Worm (Caenorhabditis elegans) whole organism, midembryonic: Measurements from ENCODE around the gene F30H5.5.

Source experiments
- T22C8.4 ChIP-seq: fragments of 200-800 bp; sonication (Bioruptor generic); IDR thresholded peaks from 2 replicates; pipeline ENCODE4 v1.3.6; 2022; ENCODE audit warnings: missing genetic modification characterization, missing compliant biosample characterization
- med-1 ChIP-seq: sonication (generic microtip); optimal IDR thresholded peaks from 2 replicates; lab custom pipeline; 2017; ENCODE audit warnings: missing genetic modification characterization, mild to moderate bottlenecking, missing compliant biosample characterization, antibody characterized with exemption, missing genetic modification reagents; ENCODE audit not compliant: insufficient read depth
- ztf-29 ChIP-seq: fragments of 200-800 bp; sonication (Bioruptor generic); IDR thresholded peaks from 2 replicates; pipeline ENCODE4 v1.3.6; 2022; ENCODE audit warnings: missing genetic modification reagents, missing genetic modification characterization, missing compliant biosample characterization

ce11 chrIII:532152-532551, 43.6 kb downstream of the F30H5.5 start:
- TF ChIP-seq T22C8.4 (GFP tag; lab: Robert Waterston, UW): no peak
- TF ChIP-seq med-1: no peak
- no peak for TF ChIP-seq ztf-29 (GFP tag; lab: Robert Waterston, UW)
